Worm (Caenorhabditis elegans) whole organism, L3 larva: ENCODE data around the gene kvs-4.
A peak's percentile ranks its signal among the peaks of the same experiment; 100 is the strongest.

Experiments
- R02D3.7 ChIP-seq: fragments of 150-350 bp; optimal IDR thresholded peaks from 2 replicates; lab custom pipeline; 2014; ENCODE audit warnings: missing biosample characterization, missing genetic modification characterization
- ZK546.5 ChIP-seq: sonication (generic microtip); optimal IDR thresholded peaks from 2 replicates; lab custom pipeline; 2017; ENCODE audit warnings: missing biosample characterization, missing genetic modification characterization
- aly-2 ChIP-seq: fragments of 150-350 bp; optimal IDR thresholded peaks from 2 replicates; lab custom pipeline; 2014; ENCODE audit warnings: missing biosample characterization, missing genetic modification characterization
- ama-1 ChIP-seq: fragments of 150-350 bp; optimal IDR thresholded peaks from 2 replicates; lab custom pipeline; 2018
- ceh-16 ChIP-seq: sonication (generic microtip); optimal IDR thresholded peaks from 2 replicates; lab custom pipeline; 2017; ENCODE audit warnings: missing biosample characterization, missing genetic modification characterization
- ceh-28 ChIP-seq: fragments of 150-350 bp; optimal IDR thresholded peaks from 2 replicates; lab custom pipeline; 2014; ENCODE audit warnings: missing biosample characterization, missing genetic modification reagents, missing genetic modification characterization
- ceh-82 ChIP-seq: fragments of 150-350 bp; optimal IDR thresholded peaks from 2 replicates; lab custom pipeline; 2014; ENCODE audit warnings: missing biosample characterization, missing genetic modification characterization
- ceh-9 ChIP-seq: sonication (generic microtip); optimal IDR thresholded peaks from 2 replicates; lab custom pipeline; 2018; ENCODE audit warnings: missing biosample characterization, missing genetic modification characterization
- daf-12 ChIP-seq: fragments of 150-350 bp; optimal IDR thresholded peaks from 2 replicates; lab custom pipeline; 2014; ENCODE audit warnings: missing biosample characterization, missing genetic modification reagents, missing genetic modification characterization
- egl-27 ChIP-seq: sonication (generic microtip); optimal IDR thresholded peaks from 4 replicates; lab custom pipeline; 2017; ENCODE audit warnings: missing biosample characterization, missing genetic modification reagents, missing genetic modification characterization
- egl-5 ChIP-seq: fragments of 150-350 bp; optimal IDR thresholded peaks from 2 replicates; lab custom pipeline; 2017; ENCODE audit warnings: missing biosample characterization, missing genetic modification reagents, missing genetic modification characterization, inconsistent platforms
- elt-1 ChIP-seq: fragments of 150-350 bp; optimal IDR thresholded peaks from 2 replicates; lab custom pipeline; 2014; ENCODE audit warnings: missing biosample characterization, missing genetic modification characterization
- elt-2 ChIP-seq: sonication (generic microtip); optimal IDR thresholded peaks from 2 replicates; lab custom pipeline; 2016; ENCODE audit warnings: missing genetic modification reagents, mild to moderate bottlenecking, missing genetic modification characterization, missing compliant biosample characterization
- elt-3 ChIP-seq, 3 experiments: fragments of 150-350 bp in 1 of 3; sonication (generic microtip) in 2 of 3; optimal IDR thresholded peaks; 2 replicates in 2 of 3; 4 replicates in 1 of 3; lab custom pipeline; 2014 to 2017; ENCODE audit warnings: missing biosample characterization in 3 of 3, missing genetic modification characterization in 3 of 3
- eor-1 ChIP-seq, 2 experiments: fragments of 150-350 bp; optimal IDR thresholded peaks; 2 replicates each; lab custom pipeline; 2014 to 2018; ENCODE audit warnings: missing biosample characterization in 2 of 2, missing genetic modification characterization in 2 of 2
- fkh-10 ChIP-seq: sonication (generic microtip); optimal IDR thresholded peaks from 2 replicates; lab custom pipeline; 2017; ENCODE audit warnings: missing biosample characterization, missing genetic modification reagents, missing genetic modification characterization
- fkh-2 ChIP-seq: fragments of 150-350 bp; optimal IDR thresholded peaks from 2 replicates; lab custom pipeline; 2014; ENCODE audit warnings: missing biosample characterization, missing genetic modification reagents, missing genetic modification characterization
- fos-1 ChIP-seq: fragments of 150-350 bp; optimal IDR thresholded peaks from 2 replicates; lab custom pipeline; 2014; ENCODE audit warnings: missing biosample characterization, missing genetic modification characterization
- hmg-11 ChIP-seq: sonication (generic microtip); optimal IDR thresholded peaks from 2 replicates; lab custom pipeline; 2016; ENCODE audit warnings: missing genetic modification characterization, missing compliant biosample characterization
- jun-1 ChIP-seq: fragments of 150-350 bp; optimal IDR thresholded peaks from 2 replicates; lab custom pipeline; 2014; ENCODE audit warnings: missing biosample characterization, missing genetic modification reagents, missing genetic modification characterization
- lin-15B ChIP-seq: fragments of 150-350 bp; optimal IDR thresholded peaks from 2 replicates; lab custom pipeline; 2014; ENCODE audit warnings: missing biosample characterization, missing genetic modification characterization
- lin-39 ChIP-seq: fragments of 150-350 bp; optimal IDR thresholded peaks from 2 replicates; lab custom pipeline; 2018; ENCODE audit warnings: missing biosample characterization, missing genetic modification reagents, missing genetic modification characterization
- lsy-12 ChIP-seq: sonication (generic microtip); optimal IDR thresholded peaks from 2 replicates; lab custom pipeline; 2016; ENCODE audit warnings: mild to moderate bottlenecking, missing genetic modification characterization, missing compliant biosample characterization
- mdl-1 ChIP-seq: fragments of 150-350 bp; optimal IDR thresholded peaks from 2 replicates; lab custom pipeline; 2014; ENCODE audit warnings: missing biosample characterization, missing genetic modification characterization
- mml-1 ChIP-seq: fragments of 150-350 bp; sonication (generic microtip); optimal IDR thresholded peaks from 3 replicates; lab custom pipeline; 2014; ENCODE audit warnings: missing biosample characterization, missing genetic modification characterization
- nfya-1 ChIP-seq: sonication (generic microtip); optimal IDR thresholded peaks from 2 replicates; lab custom pipeline; 2017; ENCODE audit warnings: missing genetic modification characterization, mild to moderate bottlenecking, missing compliant biosample characterization, antibody characterized with exemption, moderate library complexity; ENCODE audit not compliant: insufficient read depth
- nhr-11 ChIP-seq: fragments of 150-350 bp; optimal IDR thresholded peaks from 2 replicates; lab custom pipeline; 2014; ENCODE audit warnings: missing biosample characterization, missing genetic modification characterization
- nhr-12 ChIP-seq: fragments of 150-350 bp; optimal IDR thresholded peaks from 2 replicates; lab custom pipeline; 2014; ENCODE audit warnings: missing biosample characterization, missing genetic modification characterization
- nhr-23 ChIP-seq: fragments of 150-350 bp; optimal IDR thresholded peaks from 2 replicates; lab custom pipeline; 2014; ENCODE audit warnings: missing biosample characterization, missing genetic modification reagents, missing genetic modification characterization
- nhr-237 ChIP-seq: fragments of 150-350 bp; optimal IDR thresholded peaks from 2 replicates; lab custom pipeline; 2014; ENCODE audit warnings: missing biosample characterization, missing genetic modification characterization
- nhr-25 ChIP-seq: sonication (generic microtip); optimal IDR thresholded peaks from 2 replicates; lab custom pipeline; 2017; ENCODE audit warnings: missing biosample characterization, missing genetic modification characterization
- nhr-28 ChIP-seq: fragments of 150-350 bp; optimal IDR thresholded peaks from 2 replicates; lab custom pipeline; 2014; ENCODE audit warnings: missing biosample characterization, missing genetic modification characterization
- nhr-43 ChIP-seq: sonication (generic microtip); optimal IDR thresholded peaks from 2 replicates; lab custom pipeline; 2016; ENCODE audit warnings: mild to moderate bottlenecking, missing genetic modification characterization, missing compliant biosample characterization; ENCODE audit not compliant: poor library complexity, severe bottlenecking
- nhr-67 ChIP-seq: fragments of 150-350 bp; optimal IDR thresholded peaks from 2 replicates; lab custom pipeline; 2014; ENCODE audit warnings: missing biosample characterization, missing genetic modification characterization
- nhr-76 ChIP-seq: fragments of 150-350 bp; sonication (generic microtip); optimal IDR thresholded peaks from 5 replicates; lab custom pipeline; 2014; ENCODE audit warnings: missing biosample characterization, missing genetic modification characterization
- nhr-77 ChIP-seq: fragments of 150-350 bp; optimal IDR thresholded peaks from 2 replicates; lab custom pipeline; 2014; ENCODE audit warnings: missing biosample characterization, missing genetic modification characterization
- pha-4 ChIP-seq: fragments of 150-350 bp; optimal IDR thresholded peaks from 2 replicates; lab custom pipeline; 2014; ENCODE audit warnings: missing biosample characterization, missing genetic modification reagents, missing genetic modification characterization
- pqm-1 ChIP-seq: fragments of 150-350 bp; optimal IDR thresholded peaks from 2 replicates; lab custom pipeline; 2017; ENCODE audit warnings: missing biosample characterization, missing genetic modification characterization, inconsistent platforms
- sea-2 ChIP-seq: fragments of 150-350 bp; sonication (generic microtip); optimal IDR thresholded peaks from 4 replicates; lab custom pipeline; 2014; ENCODE audit warnings: missing biosample characterization, missing genetic modification reagents, missing genetic modification characterization
- skn-1 ChIP-seq: fragments of 150-350 bp; optimal IDR thresholded peaks from 2 replicates; lab custom pipeline; 2014; ENCODE audit warnings: missing biosample characterization, missing genetic modification characterization
- snpc-4 ChIP-seq: fragments of 150-350 bp; optimal IDR thresholded peaks from 2 replicates; lab custom pipeline; 2014; ENCODE audit warnings: missing biosample characterization, missing genetic modification characterization
- tbx-2 ChIP-seq: sonication (generic microtip); optimal IDR thresholded peaks from 2 replicates; lab custom pipeline; 2016; ENCODE audit warnings: mild to moderate bottlenecking, missing genetic modification characterization, missing compliant biosample characterization
- unc-39 ChIP-seq: sonication (generic microtip); optimal IDR thresholded peaks from 4 replicates; lab custom pipeline; 2017; ENCODE audit warnings: missing biosample characterization, missing genetic modification characterization
- unc-62 ChIP-seq: fragments of 150-350 bp; sonication (generic microtip); optimal IDR thresholded peaks from 4 replicates; lab custom pipeline; 2014; ENCODE audit warnings: missing biosample characterization, missing genetic modification reagents, missing genetic modification characterization
- zag-1 ChIP-seq: fragments of 150-350 bp; optimal IDR thresholded peaks from 2 replicates; lab custom pipeline; 2014; ENCODE audit warnings: missing biosample characterization, missing genetic modification characterization
- ztf-11 ChIP-seq: fragments of 150-350 bp; optimal IDR thresholded peaks from 2 replicates; lab custom pipeline; 2014; ENCODE audit warnings: missing biosample characterization, missing genetic modification characterization
- ztf-4 ChIP-seq: fragments of 150-350 bp; optimal IDR thresholded peaks from 2 replicates; lab custom pipeline; 2014; ENCODE audit warnings: missing biosample characterization, missing genetic modification characterization

kvs-4 gene

DNA sequence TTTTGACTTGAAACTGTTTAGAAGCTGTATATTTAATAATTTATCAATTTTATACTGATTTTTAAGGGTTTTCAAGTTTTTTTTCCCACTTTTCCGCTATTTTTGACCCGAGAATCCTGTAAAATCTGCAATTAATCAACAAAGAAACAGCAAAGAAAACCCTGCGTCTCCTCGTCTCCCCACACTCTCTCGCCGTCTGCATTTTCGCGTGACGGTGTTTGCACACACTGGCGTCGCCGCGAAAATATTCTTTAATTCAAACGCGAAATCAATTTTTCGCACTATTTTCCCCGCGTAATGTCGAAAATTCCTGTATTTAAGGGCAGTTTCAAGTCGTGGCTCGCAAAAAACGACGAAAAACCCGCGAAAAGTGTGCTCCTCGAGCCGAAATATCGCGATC lies 50.9 kb downstream of the kvs-4 start, which contains the start of gene rsa-2 (continued):
- TF ChIP-seq nhr-12: no peak
- no peak for TF ChIP-seq unc-39 (tag; lab: Kevin White, UChicago)
- no peak for TF ChIP-seq skn-1 (tag; lab: Kevin White, UChicago)
- no peak for TF ChIP-seq nhr-77
- TF ChIP-seq pha-4: peak; percentile 51
- TF ChIP-seq ZK546.5 (tag; lab: Kevin White, UChicago): no peak
- TF ChIP-seq pqm-1 (tag; lab: Kevin White, UChicago): no peak
- peak; percentile 9 for TF ChIP-seq nhr-25 (tag; lab: Kevin White, UChicago)
- TF ChIP-seq elt-2 (tag; lab: Kevin White, UChicago): peak; percentile 21

- no peak for TF ChIP-seq egl-5 (tag; lab: Kevin White, UChicago)
- TF ChIP-seq unc-39 (tag; lab: Kevin White, UChicago): no peak
- TF ChIP-seq R02D3.7 (tag; lab: Kevin White, UChicago): no peak
- no peak for TF ChIP-seq mml-1 (tag; lab: Kevin White, UChicago)
- TF ChIP-seq lin-15B (tag; lab: Kevin White, UChicago): no peak
- TF ChIP-seq ztf-4 (tag; lab: Kevin White, UChicago): no peak
- TF ChIP-seq nhr-76: no peak
- no peak for TF ChIP-seq tbx-2
- no peak for TF ChIP-seq daf-12 (tag; lab: Kevin White, UChicago)
- no peak for TF ChIP-seq lsy-12 (tag; lab: Kevin White, UChicago)
- no peak for TF ChIP-seq ceh-9 (tag; lab: Kevin White, UChicago)
- no peak for TF ChIP-seq hmg-11 (tag; lab: Kevin White, UChicago)
- TF ChIP-seq nhr-28: no peak
- TF ChIP-seq sea-2 (GFP tag; lab: Kevin White, UChicago): no peak
- no peak for TF ChIP-seq pqm-1 (tag; lab: Kevin White, UChicago)
- TF ChIP-seq aly-2 (tag; lab: Kevin White, UChicago): no peak
- TF ChIP-seq elt-1: no peak
- TF ChIP-seq, all 47 proteins: peak for 0
Measured at ce11 chrIII:11064576-11064975, 52.2 kb downstream of the kvs-4 start.

ce11 chrIII:11066691-11067090 lies 54.3 kb downstream of the kvs-4 start:
- TF ChIP-seq egl-27 (no peak), hmg-11 (tag; lab: Kevin White, UChicago) (peak; percentile 87), aly-2 (tag; lab: Kevin White, UChicago) (peak; percentile 22), ztf-11 (tag; lab: Kevin White, UChicago) (no peak), nhr-11 (no peak), elt-3 (tag; optimal IDR thresholded peaks at IDR 0.05; lab: Kevin White, UChicago) (peak in 1 of 3 experiments; percentile 41), fkh-10 (GFP tag; lab: Kevin White, UChicago) (no peak), unc-62 (GFP tag; lab: Kevin White, UChicago) (no peak), ceh-28 (tag; lab: Kevin White, UChicago) (no peak), nhr-67 (no peak), pqm-1 (tag; lab: Kevin White, UChicago) (no peak), nhr-77 (peak; percentile 54), elt-1 (no peak), zag-1 (tag; lab: Kevin White, UChicago) (no peak), mdl-1 (tag; lab: Kevin White, UChicago) (no peak), nhr-12 (no peak), daf-12 (tag; lab: Kevin White, UChicago) (no peak), lsy-12 (tag; lab: Kevin White, UChicago) (peak; percentile 86), jun-1 (peak; percentile 37), elt-2 (tag; lab: Kevin White, UChicago) (peak; percentile 40), tbx-2 (peak; percentile 64), nhr-25 (tag; lab: Kevin White, UChicago) (peak; percentile 58), eor-1 (tag; optimal IDR thresholded peaks at IDR 0.05; lab: Kevin White, UChicago) (no peak), nhr-237 (tag; lab: Kevin White, UChicago) (no peak), unc-39 (tag; lab: Kevin White, UChicago) (no peak), ZK546.5 (tag; lab: Kevin White, UChicago) (no peak), mml-1 (tag; lab: Kevin White, UChicago) (no peak), nhr-43 (tag; lab: Kevin White, UChicago) (peak; percentile 82), snpc-4 (tag; lab: Kevin White, UChicago) (peak; percentile 71), ama-1 (lab: Kevin White, UChicago) (no peak), ceh-9 (tag; lab: Kevin White, UChicago) (no peak), nhr-23 (tag; lab: Kevin White, UChicago) (peak; percentile 45), R02D3.7 (tag; lab: Kevin White, UChicago) (peak; percentile 30), lin-39 (peak; percentile 54), ztf-4 (tag; lab: Kevin White, UChicago) (no peak), sea-2 (GFP tag; lab: Kevin White, UChicago) (no peak), egl-5 (tag; lab: Kevin White, UChicago) (peak; percentile 33), nfya-1 (tag; lab: Kevin White, UChicago) (peak; percentile 86), lin-15B (tag; lab: Kevin White, UChicago) (peak; percentile 34), skn-1 (tag; lab: Kevin White, UChicago) (peak; percentile 84), ceh-82 (tag; lab: Kevin White, UChicago) (peak; percentile 59), ceh-16 (peak; percentile 25), fkh-2 (tag; lab: Kevin White, UChicago) (no peak), nhr-28 (no peak), fos-1 (tag; lab: Kevin White, UChicago) (no peak)
